In genomic region chr3L:19560695-19561246, dm6 we compare ENCODE assay signal across 3 fruit fly cellular contexts.
TF ChIP-seq lines count a peak whose summit lies in the region.

No protein-coding gene starts in this region.

TF ChIP-seq in whole organism, embryonic, 481 proteins besides CTCF, POLR2A, EP300 and RAD21 (continued from another document and continues in another):
- peak; percentile 98 for TF ChIP-seq gem (tag; optimal IDR thresholded peaks at IDR 0.05; lab: Kevin White, UChicago)
- peak; percentile 43 for TF ChIP-seq CG9797 (GFP tag; optimal IDR thresholded peaks at IDR 0.05; lab: Kevin White, UChicago)
- TF ChIP-seq gce (GFP tag; IDR thresholded peaks at IDR 0.05; lab: Robert Waterston, UW): peak; percentile 89
- TF ChIP-seq CG7928 (GFP tag; optimal IDR thresholded peaks at IDR 0.05; lab: Kevin White, UChicago): peak; percentile 67
- TF ChIP-seq fd3F (GFP tag; optimal IDR thresholded peaks at IDR 0.05; lab: Kevin White, UChicago): peak; percentile 93
- peak; percentile 92 for TF ChIP-seq fd64A (GFP tag; optimal IDR thresholded peaks at IDR 0.05; lab: Kevin White, UChicago)
- peak; percentile 96 for TF ChIP-seq dysf (GFP tag; IDR thresholded peaks at IDR 0.05; lab: Robert Waterston, UW)
- peak; percentile 33 for TF ChIP-seq HmgD (GFP tag; optimal IDR thresholded peaks at IDR 0.05; lab: Kevin White, UChicago)
- TF ChIP-seq ems (GFP tag; optimal IDR thresholded peaks at IDR 0.05; lab: Kevin White, UChicago): peak; percentile 92
- TF ChIP-seq CG34422 (GFP tag; IDR thresholded peaks at IDR 0.05; lab: Robert Waterston, UW): peak; percentile 96
- TF ChIP-seq CG11093 (GFP tag; IDR thresholded peaks at IDR 0.05; lab: Robert Waterston, UW): peak; percentile 87
- peak; percentile 79 for TF ChIP-seq CG11085 (GFP tag; IDR thresholded peaks at IDR 0.05; lab: Robert Waterston, UW)
- peak; percentile 82 for TF ChIP-seq sd (tag; optimal IDR thresholded peaks at IDR 0.05; lab: Kevin White, UChicago)
- TF ChIP-seq fu2 (GFP tag; optimal IDR thresholded peaks at IDR 0.05; lab: Kevin White, UChicago): peak; percentile 81
- TF ChIP-seq CG2116 (GFP tag; optimal IDR thresholded peaks at IDR 0.05; lab: Kevin White, UChicago): peak; percentile 68
- TF ChIP-seq sug (tag; optimal IDR thresholded peaks at IDR 0.05; lab: Kevin White, UChicago): peak; percentile 92
- TF ChIP-seq Mad (GFP tag; optimal IDR thresholded peaks at IDR 0.05; lab: Kevin White, UChicago): peak; percentile 93
- peak; percentile 88 for TF ChIP-seq schlank (tag; optimal IDR thresholded peaks at IDR 0.05; lab: Kevin White, UChicago)
- TF ChIP-seq CG16779 (GFP tag; IDR thresholded peaks at IDR 0.05; lab: Robert Waterston, UW): peak; percentile 76; the same call in 1 of the 2 replicates
- TF ChIP-seq CG8924 (tag; optimal IDR thresholded peaks at IDR 0.05; lab: Kevin White, UChicago): peak; percentile 97
- peak; percentile 92 for TF ChIP-seq CG4854 (GFP tag; optimal IDR thresholded peaks at IDR 0.05; lab: Kevin White, UChicago)
- TF ChIP-seq tap (tag; optimal IDR thresholded peaks at IDR 0.05; lab: Kevin White, UChicago): peak; percentile 92
- TF ChIP-seq CG3847 (GFP tag; IDR thresholded peaks at IDR 0.05; lab: Robert Waterston, UW): peak; percentile 95
- TF ChIP-seq CG3163 (GFP tag; optimal IDR thresholded peaks at IDR 0.05; lab: Kevin White, UChicago): peak; percentile 68
- TF ChIP-seq Elba2 (GFP tag; optimal IDR thresholded peaks at IDR 0.05; lab: Kevin White, UChicago): peak; percentile 96
- TF ChIP-seq shn (GFP tag; optimal IDR thresholded peaks at IDR 0.05; lab: Kevin White, UChicago): peak; percentile 61
- peak; percentile 95 for TF ChIP-seq CG15601 (tag; optimal IDR thresholded peaks at IDR 0.05; lab: Kevin White, UChicago)
- TF ChIP-seq esg (GFP tag; conservative IDR thresholded peaks at IDR 0.05; lab: Robert Waterston, UW): peak; percentile 93
- peak; percentile 94 for TF ChIP-seq Fer1 (GFP tag; optimal IDR thresholded peaks at IDR 0.05; lab: Kevin White, UChicago)
- TF ChIP-seq HLH54F (GFP tag; optimal IDR thresholded peaks at IDR 0.05; lab: Kevin White, UChicago): peak; percentile 90
- TF ChIP-seq Xbp1 (GFP tag; optimal IDR thresholded peaks at IDR 0.05; lab: Kevin White, UChicago): peak; percentile 95
- peak; percentile 93 for TF ChIP-seq HLH3B (GFP tag; IDR thresholded peaks at IDR 0.05; lab: Robert Waterston, UW)
- peak; percentile 98 for TF ChIP-seq zfh1 (GFP tag; IDR thresholded peaks at IDR 0.05; lab: Robert Waterston, UW)
- TF ChIP-seq CG18476 (GFP tag; optimal IDR thresholded peaks at IDR 0.05; lab: Kevin White, UChicago): peak; percentile 92
- TF ChIP-seq Rx (GFP tag; IDR thresholded peaks at IDR 0.05; lab: Robert Waterston, UW): peak; percentile 87
- TF ChIP-seq Hsf (GFP tag; optimal IDR thresholded peaks at IDR 0.05; lab: Kevin White, UChicago): peak; percentile 96
- peak; percentile 98 for TF ChIP-seq CG17829 (tag; optimal IDR thresholded peaks at IDR 0.05; lab: Kevin White, UChicago)
- TF ChIP-seq Taf1 (GFP tag; IDR thresholded peaks at IDR 0.05; lab: Robert Waterston, UW): peak; percentile 77
- TF ChIP-seq CG6272 (GFP tag; IDR thresholded peaks at IDR 0.05; lab: Robert Waterston, UW): peak; percentile 84
- peak; percentile 90 for TF ChIP-seq CG12744 (GFP tag; optimal IDR thresholded peaks at IDR 0.05; lab: Kevin White, UChicago)
- TF ChIP-seq Dbx (GFP tag; IDR thresholded peaks at IDR 0.05; lab: Robert Waterston, UW): peak; percentile 95
- peak; percentile 91 for TF ChIP-seq ind (GFP tag; optimal IDR thresholded peaks at IDR 0.05; lab: Kevin White, UChicago)
- TF ChIP-seq Gsc (GFP tag; IDR thresholded peaks at IDR 0.05; lab: Robert Waterston, UW): no peak
- peak; percentile 90 for TF ChIP-seq zfh2 (GFP tag; optimal IDR thresholded peaks at IDR 0.05; lab: Kevin White, UChicago)

TF ChIP-seq in whole organism, prepupa, 60 proteins besides CTCF, POLR2A, EP300 and RAD21 (continued from another document):
- peak; percentile 94 for TF ChIP-seq Blimp-1 (GFP tag; optimal IDR thresholded peaks at IDR 0.05; lab: Kevin White, UChicago)
- TF ChIP-seq cyc (GFP tag; optimal IDR thresholded peaks at IDR 0.05; lab: Kevin White, UChicago): peak; percentile 98
- TF ChIP-seq Sox102F (GFP tag; optimal IDR thresholded peaks at IDR 0.05; lab: Kevin White, UChicago): peak; percentile 99
- TF ChIP-seq Eip75B (GFP tag; optimal IDR thresholded peaks at IDR 0.05; lab: Kevin White, UChicago): peak; percentile 99
- TF ChIP-seq CG11902 (GFP tag; optimal IDR thresholded peaks at IDR 0.05; lab: Kevin White, UChicago): peak; percentile 97
- TF ChIP-seq Sox14 (GFP tag; optimal IDR thresholded peaks at IDR 0.05; lab: Kevin White, UChicago): peak; percentile 98
- peak; percentile 97 for TF ChIP-seq CG11762 (GFP tag; optimal IDR thresholded peaks at IDR 0.05; lab: Kevin White, UChicago; ENCODE audit: insufficient read depth)
- peak; percentile 99 for TF ChIP-seq acj6 (GFP tag; optimal IDR thresholded peaks at IDR 0.05; lab: Kevin White, UChicago)
- TF ChIP-seq CG34406 (GFP tag; optimal IDR thresholded peaks at IDR 0.05; lab: Kevin White, UChicago): peak; percentile 98
- TF ChIP-seq topi (GFP tag; optimal IDR thresholded peaks at IDR 0.05; lab: Kevin White, UChicago): peak; percentile 99
- peak; percentile 99 for TF ChIP-seq eg (GFP tag; IDR thresholded peaks at IDR 0.05; lab: Robert Waterston, UW)
- TF ChIP-seq CG16779 (tag; optimal IDR thresholded peaks at IDR 0.05; lab: Kevin White, UChicago): peak; percentile 95
- TF ChIP-seq Ets96B (tag; optimal IDR thresholded peaks at IDR 0.05; lab: Kevin White, UChicago): peak; percentile 98
- peak; percentile 98 for TF ChIP-seq CG32006 (GFP tag; optimal IDR thresholded peaks at IDR 0.05; lab: Kevin White, UChicago)
- TF ChIP-seq CG11294 (GFP tag; IDR thresholded peaks at IDR 0.05; lab: Robert Waterston, UW): peak; percentile 94
- peak; percentile 99 for TF ChIP-seq CG3919 (GFP tag; optimal IDR thresholded peaks at IDR 0.05; lab: Kevin White, UChicago)
- TF ChIP-seq Eip93F (GFP tag; optimal IDR thresholded peaks at IDR 0.05; lab: Kevin White, UChicago): peak; percentile 99
- peak; percentile 99 for TF ChIP-seq Met (GFP tag; optimal IDR thresholded peaks at IDR 0.05; lab: Kevin White, UChicago)
- TF ChIP-seq Gug (GFP tag; IDR thresholded peaks at IDR 0.05; lab: Robert Waterston, UW): peak; percentile 97
- TF ChIP-seq Lpt (GFP tag; optimal IDR thresholded peaks at IDR 0.05; lab: Kevin White, UChicago): peak; percentile 98
- TF ChIP-seq Hr4 (GFP tag; optimal IDR thresholded peaks at IDR 0.05; lab: Kevin White, UChicago): peak; percentile 98
- peak; percentile 94 for TF ChIP-seq fd85E (GFP tag; optimal IDR thresholded peaks at IDR 0.05; lab: Kevin White, UChicago)
- peak; percentile 98 for TF ChIP-seq Hr39 (GFP tag; optimal IDR thresholded peaks at IDR 0.05; lab: Kevin White, UChicago)
- peak; percentile 100 for TF ChIP-seq Eip78C (GFP tag; lab: Kevin White, UChicago)
- peak; percentile 99 for TF ChIP-seq CG8119 (GFP tag; IDR thresholded peaks at IDR 0.05; lab: Robert Waterston, UW)
- peak; percentile 93 to 97 for TF ChIP-seq salr (GFP tag; optimal IDR thresholded peaks at IDR 0.05; lab: Kevin White, UChicago)
- peak; percentile 99 for TF ChIP-seq fd59A (GFP tag; optimal IDR thresholded peaks at IDR 0.05; lab: Kevin White, UChicago)
- peak; percentile 96 for TF ChIP-seq CG6276 (GFP tag; optimal IDR thresholded peaks at IDR 0.05; lab: Kevin White, UChicago)
- peak; percentile 79 for TF ChIP-seq fkh (GFP tag; optimal IDR thresholded peaks at IDR 0.05; lab: Kevin White, UChicago)
- TF ChIP-seq lz (GFP tag; optimal IDR thresholded peaks at IDR 0.05; lab: Kevin White, UChicago): peak; percentile 98
- TF ChIP-seq CG15336 (GFP tag; IDR thresholded peaks at IDR 0.05; lab: Robert Waterston, UW): peak; percentile 99
- TF ChIP-seq dac (GFP tag; optimal IDR thresholded peaks at IDR 0.05; lab: Kevin White, UChicago): peak; percentile 94
- peak; percentile 43 for TF ChIP-seq Hr38 (GFP tag; optimal IDR thresholded peaks at IDR 0.05; lab: Kevin White, UChicago)
- peak; percentile 99 for TF ChIP-seq esn (GFP tag; optimal IDR thresholded peaks at IDR 0.05; lab: Kevin White, UChicago)
- TF ChIP-seq OdsH (GFP tag; optimal IDR thresholded peaks at IDR 0.05; lab: Kevin White, UChicago): peak; percentile 98
- peak; percentile 98 for TF ChIP-seq dsx (GFP tag; optimal IDR thresholded peaks at IDR 0.05; lab: Kevin White, UChicago; ENCODE audit: poor library complexity, severe bottlenecking)
- peak; percentile 98 for TF ChIP-seq CG10669 (GFP tag; optimal IDR thresholded peaks at IDR 0.05; lab: Kevin White, UChicago)
- peak; percentile 98 for TF ChIP-seq CG6854 (GFP tag; optimal IDR thresholded peaks at IDR 0.05; lab: Kevin White, UChicago)

TF ChIP-seq in whole organism, wandering third instar larva, 38 proteins besides CTCF, POLR2A, EP300 and RAD21 (continued from another document):
- peak; percentile 99 for TF ChIP-seq rgr (GFP tag; optimal IDR thresholded peaks at IDR 0.05; lab: Kevin White, UChicago)
- TF ChIP-seq pan (optimal IDR thresholded peaks at IDR 0.05; lab: Kevin White, UChicago): no peak
- TF ChIP-seq Vsx2 (GFP tag; optimal IDR thresholded peaks at IDR 0.05; lab: Kevin White, UChicago; ENCODE audit: partially characterized antibody): peak; percentile 32
- peak; percentile 99 for TF ChIP-seq Sp1 (GFP tag; optimal IDR thresholded peaks at IDR 0.05; lab: Kevin White, UChicago)
- peak; percentile 97 for TF ChIP-seq dmrt93B (GFP tag; optimal IDR thresholded peaks at IDR 0.05; lab: Kevin White, UChicago)
- no peak for TF ChIP-seq dl (GFP tag; optimal IDR thresholded peaks at IDR 0.05; lab: Kevin White, UChicago; ENCODE audit: insufficient read depth in 1 of 2, partially characterized antibody in 2 of 2)
- TF ChIP-seq Hr83 (GFP tag; optimal IDR thresholded peaks at IDR 0.05; lab: Kevin White, UChicago; ENCODE audit: poor library complexity, severe bottlenecking): no peak
- TF ChIP-seq Myc (optimal IDR thresholded peaks at IDR 0.05; lab: Kevin White, UChicago): no peak
- TF ChIP-seq dsf (GFP tag; optimal IDR thresholded peaks at IDR 0.05; lab: Kevin White, UChicago; ENCODE audit: borderline replicate concordance): peak; percentile 93
- peak; percentile 94 for TF ChIP-seq Jra (GFP tag; optimal IDR thresholded peaks at IDR 0.05; lab: Kevin White, UChicago)
- peak; percentile 98 for TF ChIP-seq ey (GFP tag; optimal IDR thresholded peaks at IDR 0.05; lab: Kevin White, UChicago)
- peak; percentile 99 for TF ChIP-seq fru (GFP tag; optimal IDR thresholded peaks at IDR 0.05; lab: Kevin White, UChicago)
